Worm (Caenorhabditis elegans): Measurements from ENCODE around the gene pqn-57.
"Not testable (repeated sequence)": the region's sequence is repeated elsewhere in the genome, so short reads cannot be mapped to it uniquely, and the experiment has no call there.

pqn-57 gene

ce11 chrX:8326394-8326793 lies 5.6 kb upstream of the pqn-57 start, which contains the start of gene R09F10.8:
R09F10.8 (minus strand) TSS chrX:8326451.
- TF ChIP-seq ama-1 (optimal IDR thresholded peaks at IDR 0.05) (no peak), dmd-8 (GFP tag; IDR thresholded peaks at IDR 0.05) (no peak), attf-4 (tag; optimal IDR thresholded peaks at IDR 0.05) (no peak), mxl-2 (GFP tag; conservative IDR thresholded peaks at IDR 0.05) (no peak), jun-1 (tag; optimal IDR thresholded peaks at IDR 0.05) (no peak), ZK546.5 (tag; optimal IDR thresholded peaks at IDR 0.05) (no peak), lin-1 (GFP tag; IDR thresholded peaks at IDR 0.05) (no peak), unc-62 (GFP tag; optimal IDR thresholded peaks at IDR 0.05 in 1 of 2) (peak in 1 of 2 experiments; percentile 91), unc-62 (tag; optimal IDR thresholded peaks at IDR 0.05) (no peak)

- TF ChIP-seq pqm-1 (tag; optimal IDR thresholded peaks at IDR 0.05) = peak; percentile 64
- TF ChIP-seq Y105C5A.15 (GFP tag; IDR thresholded peaks at IDR 0.05) = no peak
- peak; percentile 56 for TF ChIP-seq nhr-28 (tag; optimal IDR thresholded peaks at IDR 0.05)
- no peak for TF ChIP-seq nhr-11 (tag; optimal IDR thresholded peaks at IDR 0.05)
- TF ChIP-seq daf-16 (GFP tag; optimal IDR thresholded peaks at IDR 0.05) = no peak
- TF ChIP-seq daf-16 (tag; optimal IDR thresholded peaks at IDR 0.05) = peak; percentile 60
- no peak for TF ChIP-seq T20F7.1 (GFP tag; optimal IDR thresholded peaks at IDR 0.05)
- no peak for TF ChIP-seq nhr-237 (tag; optimal IDR thresholded peaks at IDR 0.05)
- no peak for TF ChIP-seq jun-1 (tag; optimal IDR thresholded peaks at IDR 0.05)
- no peak for TF ChIP-seq nhr-48 (tag; optimal IDR thresholded peaks at IDR 0.05)
- TF ChIP-seq Y75B8A.6 (GFP tag; IDR thresholded peaks at IDR 0.05) = no peak
- peak; percentile 12 for TF ChIP-seq dve-1 (tag; optimal IDR thresholded peaks at IDR 0.05; ENCODE audit: insufficient read depth)
- no peak for TF ChIP-seq ZK546.5 (tag; optimal IDR thresholded peaks at IDR 0.05)
- no peak for TF ChIP-seq hlh-11 (tag; optimal IDR thresholded peaks at IDR 0.05)
- TF ChIP-seq ztf-11 (tag; optimal IDR thresholded peaks at IDR 0.05) = no peak
- TF ChIP-seq dmd-6 (GFP tag; IDR thresholded peaks at IDR 0.05) = 0 out of 2 replicates have a peak, but pooled peaks have one; percentile 45
Observed at ce11 chrX:8323371-8323770, 2.6 kb upstream of the pqn-57 start, which contains the start of gene R09F10.1. R09F10.1 (plus strand) TSS chrX:8323592.

- TF ChIP-seq dmd-9 (GFP tag; IDR thresholded peaks at IDR 0.05); pqm-1 (tag; optimal IDR thresholded peaks at IDR 0.05); mes-2 (tag; optimal IDR thresholded peaks at IDR 0.05; ENCODE audit: poor library complexity, severe bottlenecking): not testable (repeated sequence)
Observed at ce11 chrX:8321811-8322210, 1.0 kb upstream of the pqn-57 start, which contains the start of gene abu-9. abu-9 (plus strand) TSS chrX:8322111.

ce11 chrX:8318950-8319349 lies 1.8 kb downstream of the pqn-57 start, which contains the start of gene srh-11:
srh-11 (minus strand) TSS chrX:8319050.
- TF ChIP-seq Y5F2A.4 (GFP tag; optimal IDR thresholded peaks at IDR 0.05) (no peak), lin-29 (GFP tag; IDR thresholded peaks at IDR 0.05) (no peak), nhr-48 (tag; optimal IDR thresholded peaks at IDR 0.05) (no peak), F49E8.2 (tag; optimal IDR thresholded peaks at IDR 0.05; ENCODE audit: borderline replicate concordance) (no peak), nhr-28 (tag; optimal IDR thresholded peaks at IDR 0.05) (no peak), vab-7 (GFP tag; IDR thresholded peaks at IDR 0.05) (no peak), egl-43 (GFP tag; IDR thresholded peaks at IDR 0.05) (no peak), rbr-2 (tag; optimal IDR thresholded peaks at IDR 0.05) (no peak), gei-8 (GFP tag; optimal IDR thresholded peaks at IDR 0.05) (no peak), arid-1 (GFP tag; conservative IDR thresholded peaks at IDR 0.05) (no peak), hlh-11 (tag; optimal IDR thresholded peaks at IDR 0.05) (no peak), spr-1 (tag; optimal IDR thresholded peaks at IDR 0.05) (no peak), ceh-20 (GFP tag; IDR thresholded peaks at IDR 0.05) (no peak), zip-2 (tag; optimal IDR thresholded peaks at IDR 0.05) (no peak)

Measured in whole organism, L4 larva.